Worm (Caenorhabditis elegans): ENCODE data around the gene K09E9.7.

ce11 chrX:15666169-15666811 is 25.6 kb downstream of the K09E9.7 start, which contains the start of gene pcdr-1:
- TF ChIP-seq ama-1 (optimal IDR thresholded peaks at IDR 0.05) (no peak), hnd-1 (tag; optimal IDR thresholded peaks at IDR 0.05) (no peak), ets-7 (tag; optimal IDR thresholded peaks at IDR 0.05) (no peak), pes-1 (GFP tag; IDR thresholded peaks at IDR 0.05) (no peak), scrt-1 (GFP tag; IDR thresholded peaks at IDR 0.05) (no peak)

Data from whole organism, early embryonic.